Fruit fly (Drosophila melanogaster) whole organism, embryonic: ENCODE measurements around the gene Pak.

Source experiments
- CG10543 ChIP-seq: fragments of 200-800 bp; sonication (Bioruptor generic); optimal IDR thresholded peaks from 3 replicates; lab custom pipeline; 2017; ENCODE audit warnings: missing biosample characterization, mild to moderate bottlenecking, missing genetic modification characterization, moderate library complexity
- CG10654 ChIP-seq: fragments of 200-800 bp; sonication (Bioruptor generic); optimal IDR thresholded peaks from 2 replicates; lab custom pipeline; 2016; ENCODE audit warnings: missing biosample characterization, missing genetic modification characterization
- CG11456 ChIP-seq: fragments of 200-800 bp; sonication (Bioruptor generic); IDR thresholded peaks from 3 replicates; pipeline ENCODE4 v1.3.6; 2022; ENCODE audit warnings: missing biosample characterization, missing genetic modification characterization
- CG12104 ChIP-seq: fragments of 200-800 bp; sonication (Bioruptor generic); optimal IDR thresholded peaks from 3 replicates; lab custom pipeline; 2016; ENCODE audit warnings: missing biosample characterization, missing genetic modification characterization
- CG1529 ChIP-seq: fragments of 200-800 bp; sonication (Bioruptor generic); optimal IDR thresholded peaks from 3 replicates; lab custom pipeline; 2018; ENCODE audit warnings: missing biosample characterization, missing genetic modification characterization
- CG16863 ChIP-seq: fragments of 200-800 bp; sonication (Bioruptor generic); optimal IDR thresholded peaks from 3 replicates; lab custom pipeline; 2016; ENCODE audit warnings: missing biosample characterization, missing genetic modification characterization
- CG17829 ChIP-seq: fragments of 200-800 bp; optimal IDR thresholded peaks from 2 replicates; lab custom pipeline; 2019; ENCODE audit warnings: missing biosample characterization, mild to moderate bottlenecking, missing genetic modification characterization, moderate library complexity
- CG18262 ChIP-seq: fragments of 200-800 bp; optimal IDR thresholded peaks from 3 replicates; lab custom pipeline; 2019; ENCODE audit warnings: missing biosample characterization, mild to moderate bottlenecking, missing genetic modification characterization, moderate library complexity
- CG2712 ChIP-seq: fragments of 200-800 bp; optimal IDR thresholded peaks from 3 replicates; lab custom pipeline; 2019; ENCODE audit warnings: missing biosample characterization, mild to moderate bottlenecking, missing genetic modification characterization, moderate library complexity
- CG30403 ChIP-seq: fragments of 200-800 bp; sonication (Bioruptor generic); optimal IDR thresholded peaks from 3 replicates; lab custom pipeline; 2016; ENCODE audit warnings: missing biosample characterization, missing genetic modification characterization
- CG42726 ChIP-seq: fragments of 200-800 bp; sonication (Bioruptor generic); IDR thresholded peaks from 2 replicates; pipeline ENCODE4 v1.3.6; 2022; ENCODE audit warnings: missing biosample characterization, missing genetic modification characterization; ENCODE audit not compliant: partially characterized antibody
- CG6175 ChIP-seq: fragments of 200-800 bp; sonication (Bioruptor generic); IDR thresholded peaks from 3 replicates; pipeline ENCODE4 v1.3.6; 2022; ENCODE audit warnings: missing biosample characterization, missing genetic modification characterization
- CG6683 ChIP-seq: fragments of 200-800 bp; sonication (Bioruptor generic); optimal IDR thresholded peaks from 2 replicates; lab custom pipeline; 2017; ENCODE audit warnings: missing biosample characterization, mild to moderate bottlenecking, missing genetic modification characterization, missing genetic modification reagents
- CG6813 ChIP-seq: fragments of 200-800 bp; sonication (Bioruptor generic); optimal IDR thresholded peaks from 2 replicates; lab custom pipeline; 2017; ENCODE audit warnings: missing biosample characterization, missing genetic modification characterization, mild to moderate bottlenecking, moderate library complexity, missing genetic modification reagents
- CG7987 ChIP-seq: fragments of 200-800 bp; sonication (Bioruptor generic); optimal IDR thresholded peaks from 2 replicates; lab custom pipeline; 2018; ENCODE audit warnings: missing biosample characterization, mild to moderate bottlenecking, missing genetic modification characterization, moderate library complexity
- CG8089 ChIP-seq: fragments of 200-800 bp; sonication (Bioruptor generic); optimal IDR thresholded peaks from 3 replicates; lab custom pipeline; 2016; ENCODE audit warnings: missing biosample characterization, missing genetic modification characterization
- CG8281 ChIP-seq: fragments of 200-800 bp; sonication (Bioruptor generic); optimal IDR thresholded peaks from 2 replicates; lab custom pipeline; 2018; ENCODE audit warnings: missing biosample characterization, mild to moderate bottlenecking, missing genetic modification characterization, moderate library complexity
- CG8290 ChIP-seq, 3 experiments: fragments of 200-800 bp; sonication (Bioruptor generic); optimal IDR thresholded peaks; 2 replicates each; lab custom pipeline; 2016 to 2019; ENCODE audit warnings: missing biosample characterization in 3 of 3, missing genetic modification characterization in 3 of 3, mild to moderate bottlenecking in 2 of 3, moderate library complexity in 1 of 3
- CG8765 ChIP-seq: fragments of 200-800 bp; sonication (Bioruptor generic); IDR thresholded peaks from 2 replicates; pipeline ENCODE4 v1.3.6; 2022; ENCODE audit warnings: missing biosample characterization, missing genetic modification characterization
- CG9797 ChIP-seq: fragments of 200-800 bp; sonication (Bioruptor generic); optimal IDR thresholded peaks from 3 replicates; lab custom pipeline; 2018; ENCODE audit warnings: missing biosample characterization, mild to moderate bottlenecking, missing genetic modification characterization
- CkIIα-i1 ChIP-seq: fragments of 200-800 bp; sonication (Bioruptor generic); IDR thresholded peaks from 2 replicates; pipeline ENCODE4 v1.3.6; 2022; ENCODE audit warnings: missing biosample characterization, missing genetic modification characterization
- Dll ChIP-seq: fragments of 200-800 bp; sonication (Bioruptor generic); IDR thresholded peaks from 4 replicates; pipeline ENCODE4 v1.3.6; 2022; ENCODE audit warnings: missing biosample characterization, missing genetic modification characterization; ENCODE audit not compliant: partially characterized antibody
- Ets65A ChIP-seq: fragments of 200-800 bp; sonication (Bioruptor generic); peaks from one replicate; lab custom pipeline; 2016; ENCODE audit warnings: missing biosample characterization, missing genetic modification characterization
- Fer3 ChIP-seq: fragments of 200-800 bp; sonication (Bioruptor generic); optimal IDR thresholded peaks from 2 replicates; lab custom pipeline; 2018; ENCODE audit warnings: missing biosample characterization, mild to moderate bottlenecking, missing genetic modification characterization, moderate library complexity
- HLH54F ChIP-seq: fragments of 200-800 bp; sonication (Bioruptor generic); optimal IDR thresholded peaks from 3 replicates; lab custom pipeline; 2016; ENCODE audit warnings: missing biosample characterization, missing genetic modification characterization
- Hmr ChIP-seq: fragments of 200-800 bp; sonication (Bioruptor generic); optimal IDR thresholded peaks from 3 replicates; lab custom pipeline; 2017; ENCODE audit warnings: mild to moderate bottlenecking, missing biosample characterization, missing genetic modification reagents, missing genetic modification characterization
- Neu2 ChIP-seq: fragments of 200-800 bp; sonication (Bioruptor generic); optimal IDR thresholded peaks from 3 replicates; lab custom pipeline; 2016; ENCODE audit warnings: missing biosample characterization, missing genetic modification characterization, borderline replicate concordance
- Sry-β ChIP-seq: fragments of 200-800 bp; sonication (Bioruptor generic); optimal IDR thresholded peaks from 2 replicates; lab custom pipeline; 2018; ENCODE audit warnings: missing biosample characterization, mild to moderate bottlenecking, missing genetic modification characterization, moderate library complexity
- Stat92E ChIP-seq, 3 experiments: fragments of >200 bp in 2 of 3; fragments of 200-800 bp in 1 of 3; sonication (Bioruptor generic) in 1 of 3; optimal IDR thresholded peaks; 2 replicates each; lab custom pipeline; 2017 to 2019; ENCODE audit warnings: missing biosample characterization in 3 of 3, missing genetic modification characterization in 3 of 3, mild to moderate bottlenecking in 1 of 3, moderate library complexity in 1 of 3
- Tbp ChIP-seq: fragments of >200 bp; optimal IDR thresholded peaks from 2 replicates; lab custom pipeline; 2018; ENCODE audit warnings: missing biosample characterization, missing genetic modification characterization
- ato ChIP-seq: fragments of 200-800 bp; sonication (Bioruptor generic); IDR thresholded peaks from 2 replicates; pipeline ENCODE4 v1.3.6; 2022; ENCODE audit warnings: missing biosample characterization, missing genetic modification characterization; ENCODE audit not compliant: partially characterized antibody
- bab2 ChIP-seq: fragments of 200-800 bp; sonication (Bioruptor generic); optimal IDR thresholded peaks from 2 replicates; lab custom pipeline; 2016; ENCODE audit warnings: missing biosample characterization, missing genetic modification characterization
- btn ChIP-seq: fragments of 200-800 bp; sonication (Bioruptor generic); optimal IDR thresholded peaks from 2 replicates; lab custom pipeline; 2016; ENCODE audit warnings: missing biosample characterization, missing genetic modification characterization
- dmrt11E ChIP-seq: fragments of 200-800 bp; sonication (Bioruptor generic); optimal IDR thresholded peaks from 3 replicates; lab custom pipeline; 2018; ENCODE audit warnings: missing biosample characterization, mild to moderate bottlenecking, missing genetic modification characterization, moderate library complexity
- dmrt99B ChIP-seq: fragments of 200-800 bp; sonication (Bioruptor generic); optimal IDR thresholded peaks from 2 replicates; lab custom pipeline; 2018; ENCODE audit warnings: missing biosample characterization, mild to moderate bottlenecking, missing genetic modification characterization, moderate library complexity
- dpn ChIP-seq, 2 experiments: fragments of 200-800 bp; sonication (Bioruptor generic); optimal IDR thresholded peaks; 3 replicates each; lab custom pipeline; 2016; ENCODE audit warnings: missing biosample characterization in 2 of 2, missing genetic modification characterization in 2 of 2
- fd64A ChIP-seq: fragments of 200-800 bp; sonication (Bioruptor generic); optimal IDR thresholded peaks from 3 replicates; lab custom pipeline; 2018; ENCODE audit warnings: missing biosample characterization, mild to moderate bottlenecking, missing genetic modification characterization
- gsb ChIP-seq: fragments of 200-800 bp; sonication (Bioruptor generic); IDR thresholded peaks from 2 replicates; pipeline ENCODE4 v1.3.6; 2022; ENCODE audit warnings: missing biosample characterization, missing genetic modification characterization
- inv ChIP-seq: fragments of 200-800 bp; sonication (Bioruptor generic); IDR thresholded peaks from 2 replicates; pipeline ENCODE4 v1.3.6; 2022; ENCODE audit warnings: missing biosample characterization, missing genetic modification characterization; ENCODE audit not compliant: partially characterized antibody
- kah ChIP-seq: fragments of 200-800 bp; sonication (Bioruptor generic); optimal IDR thresholded peaks from 2 replicates; lab custom pipeline; 2018; ENCODE audit warnings: missing biosample characterization, mild to moderate bottlenecking, missing genetic modification characterization
- klu ChIP-seq: fragments of 200-800 bp; sonication (Bioruptor generic); IDR thresholded peaks from 2 replicates; pipeline ENCODE4 v1.3.6; 2022; ENCODE audit warnings: missing biosample characterization, missing genetic modification characterization
- lov ChIP-seq, 2 experiments: fragments of 200-800 bp in 1 of 2; fragments of >200 bp in 1 of 2; sonication (Bioruptor generic) in 1 of 2; IDR thresholded peaks in 1 of 2; optimal IDR thresholded peaks in 1 of 2; 2 replicates in 1 of 2; 3 replicates in 1 of 2; pipeline versions ENCODE4 v1.3.6 to Lab custom; 2017 to 2022; ENCODE audit warnings: missing biosample characterization in 1 of 2, missing genetic modification characterization in 1 of 2
- otp ChIP-seq: fragments of 200-800 bp; sonication (Bioruptor generic); IDR thresholded peaks from 3 replicates; pipeline ENCODE4, ENCODE4 v1.3.6; 2022; ENCODE audit warnings: missing biosample characterization, missing genetic modification characterization
- p53 ChIP-seq: fragments of 200-800 bp; sonication (Bioruptor generic); optimal IDR thresholded peaks from 2 replicates; lab custom pipeline; 2016; ENCODE audit warnings: missing biosample characterization, missing genetic modification characterization
- pho ChIP-seq: fragments of 200-800 bp; sonication (Bioruptor generic); optimal IDR thresholded peaks from 2 replicates; lab custom pipeline; 2016; ENCODE audit warnings: missing biosample characterization, missing genetic modification characterization
- sna ChIP-seq: fragments of 200-800 bp; sonication (Bioruptor generic); IDR thresholded peaks from 2 replicates; pipeline ENCODE4 v1.3.6; 2022; ENCODE audit warnings: missing biosample characterization, missing genetic modification characterization; ENCODE audit not compliant: partially characterized antibody
- sr ChIP-seq: fragments of 200-800 bp; sonication (Bioruptor generic); IDR thresholded peaks from 3 replicates; pipeline ENCODE4 v1.3.6; 2022; ENCODE audit warnings: missing biosample characterization, missing genetic modification characterization
- yki ChIP-seq: fragments of >200 bp; optimal IDR thresholded peaks from 3 replicates; lab custom pipeline; 2018

Gene Pak

DNA sequence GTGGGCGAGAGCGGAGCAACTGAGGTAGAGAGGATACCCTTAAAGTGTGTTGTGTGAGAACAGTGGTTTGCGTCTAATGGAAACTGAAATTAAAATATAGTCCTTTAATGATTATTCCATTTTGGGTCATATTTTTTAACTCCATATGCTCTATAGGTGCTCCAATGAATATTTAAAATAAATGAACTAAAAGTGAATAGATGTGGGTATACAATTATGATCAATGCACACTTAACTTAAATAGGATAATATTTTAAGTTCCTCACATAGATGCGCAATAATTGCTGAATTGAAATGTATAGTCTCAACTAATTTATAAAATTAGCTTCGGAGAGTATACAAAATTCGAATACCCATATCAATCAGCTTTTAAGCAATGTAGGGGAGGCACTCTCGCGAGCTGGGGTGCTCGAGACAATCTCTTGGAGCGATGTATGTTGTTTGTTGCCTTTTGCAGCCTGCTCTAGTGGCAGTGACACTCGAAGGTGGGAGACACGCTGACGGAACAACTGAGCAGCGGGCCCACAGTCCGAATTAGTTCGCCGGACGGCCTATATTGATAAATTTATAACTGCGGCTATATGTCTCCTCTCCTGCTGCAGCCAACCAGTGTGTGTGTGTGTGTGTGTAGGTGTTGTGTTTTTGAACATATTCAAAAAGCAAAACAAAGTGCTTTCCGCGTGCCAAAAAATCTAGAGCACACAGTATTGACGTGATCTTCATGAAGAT lies 3.1 kb downstream of the Pak start (continued):
- peak; percentile 53; the same call in 1 of the 2 replicates for TF ChIP-seq klu (GFP tag; lab: Robert Waterston, UW)
- TF ChIP-seq CG1529 (GFP tag; lab: Kevin White, UChicago): no peak
- TF ChIP-seq Sry-β (GFP tag; lab: Kevin White, UChicago): no peak
- no peak for TF ChIP-seq CG42726
- TF ChIP-seq CG6813: peak; percentile 41
- no peak for TF ChIP-seq CkIIα-i1
- no peak for TF ChIP-seq inv
- peak; percentile 56 for TF ChIP-seq pho (GFP tag; lab: Kevin White, UChicago)
- peak; percentile 92 for TF ChIP-seq CG18262 (tag; lab: Kevin White, UChicago)
- peak; percentile 56 for TF ChIP-seq btn (GFP tag; lab: Kevin White, UChicago)
- no peak for TF ChIP-seq CG8765
- no peak for TF ChIP-seq dmrt99B (tag; lab: Kevin White, UChicago)
- peak; percentile 34 for TF ChIP-seq CG8290 (GFP tag; optimal IDR thresholded peaks at IDR 0.05; lab: Kevin White, UChicago)
- no peak for TF ChIP-seq CG8290 (tag; optimal IDR thresholded peaks at IDR 0.05; lab: Kevin White, UChicago)
- TF ChIP-seq fd64A (GFP tag; lab: Kevin White, UChicago): no peak
- TF ChIP-seq Fer3 (tag; lab: Kevin White, UChicago): no peak
- TF ChIP-seq yki (lab: Kevin White, UChicago): no peak
- TF ChIP-seq Hmr (GFP tag; lab: Kevin White, UChicago): no peak
- peak; percentile 61 for TF ChIP-seq CG10543 (GFP tag; lab: Kevin White, UChicago)
- TF ChIP-seq p53 (GFP tag; lab: Kevin White, UChicago): no peak
- no peak for TF ChIP-seq lov (optimal IDR thresholded peaks at IDR 0.05; lab: Kevin White, UChicago)
- no peak for TF ChIP-seq lov (GFP tag; IDR thresholded peaks at IDR 0.05; lab: Robert Waterston, UW)
- TF ChIP-seq CG17829: peak; percentile 81
- no peak for TF ChIP-seq CG6175 (GFP tag; lab: Robert Waterston, UW)
- peak in 1 of 3 experiments; percentile 9 for TF ChIP-seq Stat92E (GFP tag; optimal IDR thresholded peaks at IDR 0.05; lab: Kevin White, UChicago)
- TF ChIP-seq Tbp (GFP tag; lab: Kevin White, UChicago): no peak
- peak; percentile 52 for TF ChIP-seq kah (GFP tag; lab: Kevin White, UChicago)
- no peak for TF ChIP-seq CG7987 (GFP tag; lab: Kevin White, UChicago)
- peak; percentile 61; the same call in 1 of the 2 replicates for TF ChIP-seq gsb (GFP tag; lab: Robert Waterston, UW)
- TF ChIP-seq CG10654 (GFP tag; lab: Kevin White, UChicago): peak; percentile 58
- TF ChIP-seq bab2: peak; percentile 70
- peak; percentile 86 for TF ChIP-seq CG30403 (GFP tag; lab: Kevin White, UChicago)
- TF ChIP-seq CG8089 (GFP tag; lab: Kevin White, UChicago): peak; percentile 66
- TF ChIP-seq CG16863 (GFP tag; lab: Kevin White, UChicago): peak; percentile 41
- TF ChIP-seq CG12104 (GFP tag; lab: Kevin White, UChicago): peak; percentile 75
- no peak for TF ChIP-seq CG9797 (GFP tag; lab: Kevin White, UChicago)
- TF ChIP-seq CG6683 (GFP tag; lab: Kevin White, UChicago): peak; percentile 49
- peak; percentile 45 for TF ChIP-seq HLH54F (GFP tag; lab: Kevin White, UChicago)
- no peak for TF ChIP-seq CG8281 (tag; lab: Kevin White, UChicago)
- TF ChIP-seq dpn (GFP tag; optimal IDR thresholded peaks at IDR 0.05; lab: Kevin White, UChicago): peak; percentile 52 to 70
- peak; percentile 72 for TF ChIP-seq sr (GFP tag; lab: Robert Waterston, UW)
- peak; percentile 76 for TF ChIP-seq dmrt11E (tag; lab: Kevin White, UChicago)
- 0 out of 4 replicates have a peak, but pooled peaks have one; percentile 24 for TF ChIP-seq Dll
- no peak for TF ChIP-seq ato
- TF ChIP-seq CG11456 (GFP tag; lab: Robert Waterston, UW): no peak
- TF ChIP-seq otp (GFP tag; lab: Robert Waterston, UW): peak; percentile 12; the same call in 1 of the 3 replicates
- TF ChIP-seq CG2712 (tag; lab: Kevin White, UChicago): peak; percentile 92
- no peak for TF ChIP-seq Neu2 (GFP tag; lab: Kevin White, UChicago)
- TF ChIP-seq sna (GFP tag; lab: Robert Waterston, UW): no peak
- peak; percentile 86 for TF ChIP-seq Ets65A (GFP tag; lab: Kevin White, UChicago)
